Worm (Caenorhabditis elegans): Measurements from ENCODE around the gene C14C6.5.

DNA sequence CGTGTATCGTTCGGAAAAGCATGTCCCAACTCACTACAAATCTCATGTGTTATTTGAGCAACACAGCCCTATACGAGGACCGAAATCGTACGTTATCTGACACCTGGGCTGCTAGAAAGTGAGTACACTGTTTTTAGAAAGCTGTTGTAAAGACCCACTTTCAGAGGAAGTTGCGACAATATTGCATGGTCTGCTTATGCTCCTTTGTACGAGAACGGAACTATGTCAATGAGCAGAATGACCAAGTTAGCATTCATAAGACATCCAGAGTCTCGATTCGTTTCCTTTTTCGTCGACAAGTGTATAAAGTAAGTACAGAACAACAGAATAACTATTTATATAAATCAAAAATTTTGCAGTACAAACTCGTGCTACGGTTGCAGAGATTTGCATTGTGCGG lies 40.5 kb downstream of the C14C6.5 start:
- no peak for TF ChIP-seq lin-13 (tag; optimal IDR thresholded peaks at IDR 0.05)
- TF ChIP-seq nhr-28 (tag; optimal IDR thresholded peaks at IDR 0.05): no peak
- TF ChIP-seq sem-2 (GFP tag; optimal IDR thresholded peaks at IDR 0.05): no peak
- no peak for TF ChIP-seq nhr-76 (tag; optimal IDR thresholded peaks at IDR 0.05)
- TF ChIP-seq elt-3 (tag; optimal IDR thresholded peaks at IDR 0.05): no peak
- no peak for TF ChIP-seq pha-4 (tag; optimal IDR thresholded peaks at IDR 0.05)
- no peak for TF ChIP-seq nhr-12 (tag; optimal IDR thresholded peaks at IDR 0.05)
- TF ChIP-seq elt-1 (tag; optimal IDR thresholded peaks at IDR 0.05; ENCODE audit: borderline replicate concordance, insufficient read depth): no peak
- TF ChIP-seq nhr-237 (tag; optimal IDR thresholded peaks at IDR 0.05): no peak
- no peak for TF ChIP-seq snpc-4 (tag; optimal IDR thresholded peaks at IDR 0.05)
- TF ChIP-seq drap-1 (GFP tag; optimal IDR thresholded peaks at IDR 0.05): no peak
